Worm (Caenorhabditis elegans): ENCODE measurements around the gene Y54G9A.7.

ce11 chrII:13758108-13758507, 32.5 kb upstream of the Y54G9A.7 start, which contains the start of gene arrd-13:
- TF ChIP-seq ama-1 (optimal IDR thresholded peaks at IDR 0.05) (no peak), sea-1 (GFP tag; conservative IDR thresholded peaks at IDR 0.05) (no peak), hmbx-1 (tag; optimal IDR thresholded peaks at IDR 0.05) (no peak), scrt-1 (GFP tag; IDR thresholded peaks at IDR 0.05) (no peak), flt-1 (GFP tag; IDR thresholded peaks at IDR 0.05) (no peak), hnd-1 (tag; optimal IDR thresholded peaks at IDR 0.05) (no peak), hmg-4 (GFP tag; optimal IDR thresholded peaks at IDR 0.05) (no peak), ets-7 (tag; optimal IDR thresholded peaks at IDR 0.05) (no peak), ceh-13 (GFP tag; optimal IDR thresholded peaks at IDR 0.05) (no peak), aly-1 (tag; optimal IDR thresholded peaks at IDR 0.05) (no peak), B0310.2 (tag; optimal IDR thresholded peaks at IDR 0.05) (no peak)

Measured in whole organism, early embryonic.